Worm (Caenorhabditis elegans) whole organism, mixed stage, embryonic: ENCODE results near the gene mtl-2.

Experiments used
- M03D4.4 ChIP-seq: sonication (generic microtip); optimal IDR thresholded peaks from 2 replicates; lab custom pipeline; 2017; ENCODE audit warnings: mild to moderate bottlenecking, missing genetic modification characterization, missing compliant biosample characterization
- bed-3 ChIP-seq: fragments of 200-800 bp; sonication (Bioruptor generic); optimal IDR thresholded peaks from 3 replicates; lab custom pipeline; 2018; ENCODE audit warnings: mild to moderate bottlenecking, missing genetic modification characterization, moderate library complexity, missing compliant biosample characterization
- ceh-39 ChIP-seq: fragments of 150-350 bp; optimal IDR thresholded peaks from 2 replicates; lab custom pipeline; 2014; ENCODE audit warnings: missing biosample characterization, missing genetic modification characterization
- ceh-83 ChIP-seq: fragments of 200-800 bp; sonication (Bioruptor generic); optimal IDR thresholded peaks from 2 replicates; lab custom pipeline; 2018; ENCODE audit warnings: mild to moderate bottlenecking, missing genetic modification characterization, missing compliant biosample characterization
- ces-1 ChIP-seq: fragments of 150-350 bp; optimal IDR thresholded peaks from 2 replicates; lab custom pipeline; 2014; ENCODE audit warnings: missing biosample characterization, missing genetic modification reagents, missing genetic modification characterization
- cnd-1 ChIP-seq: fragments of 200-800 bp; sonication (Bioruptor generic); optimal IDR thresholded peaks from 2 replicates; lab custom pipeline; 2018; ENCODE audit warnings: mild to moderate bottlenecking, missing genetic modification characterization, missing compliant biosample characterization
- drap-1 ChIP-seq: fragments of 200-800 bp; sonication (Bioruptor generic); optimal IDR thresholded peaks from 3 replicates; lab custom pipeline; 2018; ENCODE audit warnings: mild to moderate bottlenecking, missing genetic modification characterization, missing compliant biosample characterization
- elt-1 ChIP-seq: sonication (generic microtip); optimal IDR thresholded peaks from 2 replicates; lab custom pipeline; 2017; ENCODE audit warnings: missing genetic modification characterization, mild to moderate bottlenecking, missing compliant biosample characterization, antibody characterized with exemption, moderate library complexity, borderline replicate concordance; ENCODE audit not compliant: insufficient read depth
- elt-3 ChIP-seq: fragments of 150-350 bp; optimal IDR thresholded peaks from 2 replicates; lab custom pipeline; 2014; ENCODE audit warnings: missing biosample characterization, missing genetic modification characterization
- flh-1 ChIP-seq: fragments of 200-800 bp; sonication (Bioruptor generic); optimal IDR thresholded peaks from 2 replicates; lab custom pipeline; 2018; ENCODE audit warnings: mild to moderate bottlenecking, missing genetic modification characterization, moderate library complexity, missing compliant biosample characterization
- ham-2 ChIP-seq: fragments of 200-800 bp; sonication (Bioruptor generic); optimal IDR thresholded peaks from 2 replicates; lab custom pipeline; 2018; ENCODE audit warnings: mild to moderate bottlenecking, missing genetic modification characterization, missing compliant biosample characterization
- hlh-1 ChIP-seq: fragments of 150-350 bp; optimal IDR thresholded peaks from 2 replicates; lab custom pipeline; 2014; ENCODE audit warnings: missing biosample characterization, missing genetic modification reagents, missing genetic modification characterization
- lin-13 ChIP-seq: fragments of 150-350 bp; optimal IDR thresholded peaks from 2 replicates; lab custom pipeline; 2014; ENCODE audit warnings: missing biosample characterization, missing genetic modification characterization
- lin-32 ChIP-seq: fragments of 200-800 bp; sonication (Bioruptor generic); optimal IDR thresholded peaks from 2 replicates; lab custom pipeline; 2018; ENCODE audit warnings: mild to moderate bottlenecking, missing genetic modification characterization, missing compliant biosample characterization
- lsy-2 ChIP-seq: fragments of 150-350 bp; optimal IDR thresholded peaks from 2 replicates; lab custom pipeline; 2014; ENCODE audit warnings: missing biosample characterization, missing genetic modification characterization
- mab-5 ChIP-seq: fragments of 150-350 bp; optimal IDR thresholded peaks from 2 replicates; lab custom pipeline; 2014; ENCODE audit warnings: missing biosample characterization, missing genetic modification characterization
- mep-1 ChIP-seq: fragments of 150-350 bp; optimal IDR thresholded peaks from 2 replicates; lab custom pipeline; 2017; ENCODE audit warnings: missing biosample characterization, missing genetic modification reagents, missing genetic modification characterization, inconsistent platforms
- mls-2 ChIP-seq: sonication (generic microtip); optimal IDR thresholded peaks from 2 replicates; lab custom pipeline; 2016; ENCODE audit warnings: mild to moderate bottlenecking, missing genetic modification characterization, moderate library complexity, missing compliant biosample characterization
- nhr-12 ChIP-seq: fragments of 150-350 bp; optimal IDR thresholded peaks from 2 replicates; lab custom pipeline; 2014; ENCODE audit warnings: missing biosample characterization, missing genetic modification characterization
- nhr-237 ChIP-seq: fragments of 150-350 bp; optimal IDR thresholded peaks from 2 replicates; lab custom pipeline; 2014; ENCODE audit warnings: missing biosample characterization, missing genetic modification characterization
- nhr-28 ChIP-seq: fragments of 150-350 bp; optimal IDR thresholded peaks from 2 replicates; lab custom pipeline; 2014; ENCODE audit warnings: missing biosample characterization, missing genetic modification characterization
- nhr-76 ChIP-seq: sonication (generic microtip); optimal IDR thresholded peaks from 2 replicates; lab custom pipeline; 2017; ENCODE audit warnings: missing biosample characterization, missing genetic modification characterization
- pha-4 ChIP-seq: fragments of 150-350 bp; optimal IDR thresholded peaks from 2 replicates; lab custom pipeline; 2018; ENCODE audit warnings: missing biosample characterization, missing genetic modification reagents, missing genetic modification characterization
- sem-2 ChIP-seq: fragments of 200-800 bp; sonication (Bioruptor generic); optimal IDR thresholded peaks from 2 replicates; lab custom pipeline; 2018; ENCODE audit warnings: mild to moderate bottlenecking, missing genetic modification characterization, missing compliant biosample characterization
- snpc-4 ChIP-seq: fragments of 150-350 bp; optimal IDR thresholded peaks from 2 replicates; lab custom pipeline; 2014; ENCODE audit warnings: missing biosample characterization, missing genetic modification characterization
- sptf-1 ChIP-seq: sonication (generic microtip); optimal IDR thresholded peaks from 2 replicates; lab custom pipeline; 2017; ENCODE audit warnings: mild to moderate bottlenecking, missing genetic modification characterization, moderate library complexity, missing compliant biosample characterization
- tbx-8 ChIP-seq: fragments of 200-800 bp; sonication (Bioruptor generic); optimal IDR thresholded peaks from 2 replicates; lab custom pipeline; 2018; ENCODE audit warnings: mild to moderate bottlenecking, missing genetic modification characterization, moderate library complexity, missing compliant biosample characterization
- unc-120 ChIP-seq: sonication (generic microtip); optimal IDR thresholded peaks from 2 replicates; lab custom pipeline; 2017; ENCODE audit warnings: missing genetic modification characterization, missing compliant biosample characterization; ENCODE audit not compliant: poor library complexity, severe bottlenecking
- unc-39 ChIP-seq: fragments of 150-350 bp; optimal IDR thresholded peaks from 2 replicates; lab custom pipeline; 2014; ENCODE audit warnings: missing biosample characterization, missing genetic modification characterization
- unc-62 ChIP-seq: fragments of 150-350 bp; optimal IDR thresholded peaks from 2 replicates; lab custom pipeline; 2014; ENCODE audit warnings: missing biosample characterization, missing genetic modification reagents, missing genetic modification characterization
- zip-8 ChIP-seq: fragments of 150-350 bp; optimal IDR thresholded peaks from 2 replicates; lab custom pipeline; 2014; ENCODE audit warnings: missing biosample characterization, missing genetic modification characterization
- ztf-11 ChIP-seq: fragments of 150-350 bp; optimal IDR thresholded peaks from 2 replicates; lab custom pipeline; 2014; ENCODE audit warnings: missing biosample characterization, missing genetic modification characterization

Gene mtl-2

DNA sequence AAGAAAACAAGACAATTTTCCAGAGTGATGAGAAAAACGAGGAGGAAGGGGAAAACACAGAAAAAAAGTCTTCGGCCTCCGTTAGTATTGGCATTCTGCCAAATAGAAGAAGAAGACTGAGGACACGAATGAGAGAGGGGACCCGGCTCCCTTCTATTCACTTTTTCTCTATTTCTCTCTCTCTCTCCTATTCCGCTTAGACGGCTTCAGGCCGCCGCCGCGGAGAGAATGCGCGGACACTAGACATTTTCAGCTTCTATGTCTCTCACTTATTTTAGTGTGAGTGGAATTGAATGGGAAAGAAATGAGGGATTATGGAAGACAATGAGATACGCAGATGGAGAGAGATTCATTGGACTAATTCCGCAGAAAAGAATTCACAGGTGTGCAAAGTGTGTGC lies 11.7 kb downstream of the mtl-2 start:
- TF ChIP-seq ces-1 (peak; percentile 1), ham-2 (GFP tag; lab: Kevin White, UChicago) (peak; percentile 21), lsy-2 (tag; lab: Kevin White, UChicago) (no peak), mep-1 (tag; lab: Kevin White, UChicago) (no peak), unc-39 (tag; lab: Kevin White, UChicago) (no peak), elt-1 (tag; lab: Kevin White, UChicago) (no peak), tbx-8 (GFP tag; lab: Kevin White, UChicago) (no peak), sptf-1 (no peak)

DNA sequence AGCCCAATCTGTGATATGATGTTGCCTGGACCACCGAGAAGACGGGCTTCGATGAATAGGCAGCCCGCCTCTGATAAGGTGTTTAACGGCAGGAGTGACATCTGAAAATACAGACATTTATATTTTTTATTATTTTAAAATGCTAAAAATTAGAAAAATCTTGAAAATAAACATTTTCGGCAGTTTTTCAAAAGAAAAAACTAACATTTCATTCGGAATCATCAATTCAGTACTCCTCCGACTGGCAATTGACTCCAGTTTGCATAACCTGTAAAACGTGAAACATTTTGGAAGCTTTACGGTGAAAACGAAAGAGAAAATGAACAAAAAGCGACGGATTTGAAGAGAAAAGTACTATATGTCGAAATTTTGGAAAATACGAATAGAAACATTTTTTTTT lies 12.7 kb downstream of the mtl-2 start, which contains the start of gene ric-7:
Gene ric-7 (minus strand): TSS at position 101 of the 400 bp plus-strand sequence.
- TF ChIP-seq ceh-39 (no peak), hlh-1 (tag; lab: Kevin White, UChicago) (no peak), sem-2 (no peak)

DNA sequence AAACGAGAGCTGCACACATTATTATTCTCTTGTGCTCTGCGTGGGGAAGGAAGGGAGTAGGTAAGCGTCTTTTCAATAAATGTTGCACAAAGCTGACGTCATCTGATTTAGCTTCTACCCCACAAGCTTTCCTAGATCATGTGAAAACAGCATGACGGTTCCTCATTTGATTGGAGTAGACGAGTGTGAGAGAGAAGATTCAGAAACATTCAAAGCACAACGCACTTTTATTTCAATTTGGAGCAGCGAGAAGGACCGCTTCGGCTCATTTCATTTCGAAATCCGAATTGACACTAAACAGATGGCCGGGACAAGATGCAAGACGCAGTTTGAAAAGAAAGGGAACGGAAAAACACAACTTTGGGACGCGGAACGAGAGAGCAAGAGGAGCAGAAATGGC lies 14.1 kb downstream of the mtl-2 start:
- no peak for TF ChIP-seq M03D4.4 (tag; lab: Kevin White, UChicago)
- TF ChIP-seq ham-2 (GFP tag; lab: Kevin White, UChicago) = no peak
- TF ChIP-seq lin-32 (GFP tag; lab: Kevin White, UChicago) = no peak
- TF ChIP-seq sem-2 = no peak
- no peak for TF ChIP-seq sptf-1
- TF ChIP-seq lin-13 = no peak
- TF ChIP-seq elt-1 (tag; lab: Kevin White, UChicago) = no peak
- peak; percentile 16 for TF ChIP-seq unc-120
- no peak for TF ChIP-seq snpc-4 (tag; lab: Kevin White, UChicago)
- TF ChIP-seq hlh-1 (tag; lab: Kevin White, UChicago) = peak; percentile 45
- no peak for TF ChIP-seq elt-3
- no peak for TF ChIP-seq zip-8 (tag; lab: Kevin White, UChicago)
- no peak for TF ChIP-seq ztf-11 (tag; lab: Kevin White, UChicago)
- no peak for TF ChIP-seq flh-1
- no peak for TF ChIP-seq cnd-1 (tag; lab: Kevin White, UChicago)
- TF ChIP-seq unc-62 (GFP tag; lab: Kevin White, UChicago) = peak; percentile 18
- TF ChIP-seq ceh-39 = no peak
- TF ChIP-seq ces-1 = peak; percentile 56
- TF ChIP-seq nhr-12 (tag; lab: Kevin White, UChicago) = no peak
- no peak for TF ChIP-seq ceh-83
- TF ChIP-seq nhr-76 = no peak
- TF ChIP-seq tbx-8 (GFP tag; lab: Kevin White, UChicago) = no peak
- no peak for TF ChIP-seq nhr-237 (tag; lab: Kevin White, UChicago)
- TF ChIP-seq unc-39 (tag; lab: Kevin White, UChicago) = no peak
- TF ChIP-seq drap-1 (GFP tag; lab: Kevin White, UChicago) = no peak
- no peak for TF ChIP-seq mab-5
- no peak for TF ChIP-seq lsy-2 (tag; lab: Kevin White, UChicago)
- TF ChIP-seq mep-1 (tag; lab: Kevin White, UChicago) = no peak
- no peak for TF ChIP-seq nhr-28
- no peak for TF ChIP-seq mls-2 (tag; lab: Kevin White, UChicago)
- no peak for TF ChIP-seq bed-3 (GFP tag; lab: Kevin White, UChicago)

DNA sequence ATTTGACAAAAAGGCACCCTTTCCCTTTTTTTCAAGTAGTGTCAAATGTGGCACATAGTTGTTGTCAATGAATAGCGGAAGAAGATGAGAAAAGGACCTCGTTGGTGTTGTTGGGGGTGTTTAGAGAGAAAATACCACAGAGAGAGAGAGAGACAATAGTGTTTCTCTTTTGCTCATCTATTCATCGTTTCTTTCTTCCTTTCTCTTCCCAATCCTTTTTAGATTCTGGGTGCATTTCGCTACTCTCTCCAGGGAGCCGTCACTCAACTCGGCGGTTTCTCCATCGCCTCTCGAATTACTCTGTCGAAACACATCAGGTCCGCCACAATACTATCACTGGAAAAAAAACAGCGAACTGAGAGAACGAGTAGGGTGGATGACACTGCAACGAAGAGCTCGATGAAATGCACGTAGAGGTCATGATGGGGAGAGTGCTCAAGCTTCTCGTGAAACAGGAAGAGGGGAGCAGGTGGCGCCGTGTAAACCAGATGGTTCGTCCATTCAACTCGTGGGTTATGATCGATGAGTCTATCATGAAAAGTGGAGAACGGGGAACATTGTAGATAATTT lies 14.8 kb downstream of the mtl-2 start:
- peak; percentile 32 for TF ChIP-seq ces-1
- no peak for TF ChIP-seq M03D4.4 (tag; lab: Kevin White, UChicago)

DNA sequence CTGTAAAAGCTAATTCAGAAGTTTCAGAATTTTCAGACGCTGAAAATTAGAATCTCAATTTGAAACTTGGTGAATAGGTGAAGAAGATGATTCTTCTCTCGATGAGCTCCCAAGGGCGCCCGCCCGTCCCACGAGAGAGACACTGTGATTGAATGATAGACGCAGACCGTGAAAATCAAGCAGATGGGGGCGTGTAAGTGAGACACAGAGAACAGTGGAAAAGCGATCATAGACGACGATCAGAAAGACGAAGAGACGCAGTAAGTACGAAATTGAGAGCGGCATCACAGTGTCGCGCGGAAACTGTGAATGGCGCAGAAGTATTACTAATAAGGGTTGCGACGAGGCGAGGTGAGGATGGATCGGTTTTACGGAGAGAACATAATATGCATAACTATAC lies 16.1 kb downstream of the mtl-2 start:
- no peak for TF ChIP-seq tbx-8 (GFP tag; lab: Kevin White, UChicago)
- no peak for TF ChIP-seq ztf-11 (tag; lab: Kevin White, UChicago)
- no peak for TF ChIP-seq drap-1 (GFP tag; lab: Kevin White, UChicago)
- TF ChIP-seq pha-4 = peak; percentile 21
- TF ChIP-seq ham-2 (GFP tag; lab: Kevin White, UChicago) = peak; percentile 44
- TF ChIP-seq mab-5 = no peak
- no peak for TF ChIP-seq unc-62 (GFP tag; lab: Kevin White, UChicago)
- TF ChIP-seq, all 35 proteins: peak for 2
